Fruit fly (Drosophila melanogaster): Measurements from ENCODE around the gene MME1.
A peak's percentile ranks its signal among the peaks of the same experiment; 100 is the strongest.

Gene MME1

dm6 chr2L:7009807-7010470 lies 17.4 kb upstream of the MME1 start, which contains the start of gene uif (continued):
- peak; percentile 49 for TF ChIP-seq Elba2 (GFP tag; optimal IDR thresholded peaks at IDR 0.05)
- TF ChIP-seq cg (GFP tag; optimal IDR thresholded peaks at IDR 0.05): peak; percentile 73
- no peak for TF ChIP-seq grn (GFP tag; optimal IDR thresholded peaks at IDR 0.05)
- no peak for TF ChIP-seq HLH3B (GFP tag; IDR thresholded peaks at IDR 0.05)
- no peak for TF ChIP-seq BEAF-32 (GFP tag; optimal IDR thresholded peaks at IDR 0.05)
- TF ChIP-seq Asciz (GFP tag; optimal IDR thresholded peaks at IDR 0.05): no peak
- TF ChIP-seq hbn (GFP tag; IDR thresholded peaks at IDR 0.05; ENCODE audit: partially characterized antibody): 0 out of 2 replicates have a peak, but pooled peaks have one; percentile 21
- TF ChIP-seq Deaf1 (tag; optimal IDR thresholded peaks at IDR 0.05): peak; percentile 94
- peak; percentile 91 for TF ChIP-seq CG12769 (tag; optimal IDR thresholded peaks at IDR 0.05)
- peak; percentile 20; the same call in 1 of the 2 replicates for TF ChIP-seq Drgx (GFP tag; IDR thresholded peaks at IDR 0.05)
- peak; percentile 26 for TF ChIP-seq Blimp-1 (GFP tag; optimal IDR thresholded peaks at IDR 0.05)
- TF ChIP-seq Bgb (GFP tag; IDR thresholded peaks at IDR 0.05; ENCODE audit: partially characterized antibody): peak; percentile 26; the same call in 1 of the 2 replicates
- TF ChIP-seq D19A (tag; optimal IDR thresholded peaks at IDR 0.05): peak; percentile 27
- TF ChIP-seq D (optimal IDR thresholded peaks at IDR 0.05): peak; percentile 77
- no peak for TF ChIP-seq D (GFP tag; optimal IDR thresholded peaks at IDR 0.05)
- TF ChIP-seq Med (GFP tag): peak; percentile 60
- no peak for TF ChIP-seq CG8944 (GFP tag; optimal IDR thresholded peaks at IDR 0.05)
- peak; percentile 95 for TF ChIP-seq kni (GFP tag; optimal IDR thresholded peaks at IDR 0.05)
- TF ChIP-seq CG10654 (GFP tag; optimal IDR thresholded peaks at IDR 0.05): no peak
- TF ChIP-seq vfl (GFP tag; optimal IDR thresholded peaks at IDR 0.05): no peak
- TF ChIP-seq CG34224 (GFP tag; IDR thresholded peaks at IDR 0.05; ENCODE audit: partially characterized antibody): peak; percentile 37; the same call in 1 of the 3 replicates
- no peak for TF ChIP-seq gt (GFP tag; IDR thresholded peaks at IDR 0.05)
- TF ChIP-seq CG2678 (tag; optimal IDR thresholded peaks at IDR 0.05): no peak
- no peak for TF ChIP-seq E2f2 (GFP tag; IDR thresholded peaks at IDR 0.05)
- no peak for TF ChIP-seq al (GFP tag; IDR thresholded peaks at IDR 0.05)
- TF ChIP-seq CG34422 (GFP tag; IDR thresholded peaks at IDR 0.05): no peak
- TF ChIP-seq Max (GFP tag; optimal IDR thresholded peaks at IDR 0.05): no peak
- peak; percentile 77 for TF ChIP-seq Jarid2 (GFP tag; optimal IDR thresholded peaks at IDR 0.05)
- TF ChIP-seq wek (GFP tag; optimal IDR thresholded peaks at IDR 0.05): no peak
- no peak for TF ChIP-seq CG8478 (optimal IDR thresholded peaks at IDR 0.05)
- peak; percentile 79 for TF ChIP-seq sqz (GFP tag; optimal IDR thresholded peaks at IDR 0.05)
- peak; percentile 38; the same call in 1 of the 2 replicates for TF ChIP-seq CG32767 (GFP tag; IDR thresholded peaks at IDR 0.05)
- peak in 1 of 2 experiments; percentile 46 for TF ChIP-seq Trl (optimal IDR thresholded peaks at IDR 0.05)
- TF ChIP-seq Trl (GFP tag; optimal IDR thresholded peaks at IDR 0.05): no peak
- TF ChIP-seq zfh1 (GFP tag; IDR thresholded peaks at IDR 0.05): no peak
- TF ChIP-seq CG9876 (GFP tag; optimal IDR thresholded peaks at IDR 0.05): no peak
- no peak for TF ChIP-seq Six4 (GFP tag; optimal IDR thresholded peaks at IDR 0.05)
- TF ChIP-seq pros (GFP tag; optimal IDR thresholded peaks at IDR 0.05): peak; percentile 95
- TF ChIP-seq CG14441 (GFP tag; IDR thresholded peaks at IDR 0.05): no peak
- TF ChIP-seq nmo (GFP tag; optimal IDR thresholded peaks at IDR 0.05): no peak
- no peak for TF ChIP-seq Fer2 (tag; optimal IDR thresholded peaks at IDR 0.05)
- no peak for TF ChIP-seq CG14667 (GFP tag; IDR thresholded peaks at IDR 0.05)
- no peak for TF ChIP-seq Sry-β (GFP tag; optimal IDR thresholded peaks at IDR 0.05)
- peak; percentile 32; the same call in 1 of the 2 replicates for TF ChIP-seq CG32772 (GFP tag; IDR thresholded peaks at IDR 0.05)
- no peak for TF ChIP-seq CG2116 (GFP tag; optimal IDR thresholded peaks at IDR 0.05)
- peak; percentile 45; the same call in 1 of the 2 replicates for TF ChIP-seq onecut (GFP tag; IDR thresholded peaks at IDR 0.05)
- TF ChIP-seq CG12744 (GFP tag; optimal IDR thresholded peaks at IDR 0.05): no peak
- no peak for TF ChIP-seq dmrt11E (tag; optimal IDR thresholded peaks at IDR 0.05)
- TF ChIP-seq CG1602 (GFP tag; optimal IDR thresholded peaks at IDR 0.05): no peak
- no peak for TF ChIP-seq CG7372 (GFP tag; IDR thresholded peaks at IDR 0.05)
- no peak for TF ChIP-seq dm (GFP tag; optimal IDR thresholded peaks at IDR 0.05)
